Worm (Caenorhabditis elegans): ENCODE measurements around the gene C17F4.11.

The C17F4.11 gene

DNA sequence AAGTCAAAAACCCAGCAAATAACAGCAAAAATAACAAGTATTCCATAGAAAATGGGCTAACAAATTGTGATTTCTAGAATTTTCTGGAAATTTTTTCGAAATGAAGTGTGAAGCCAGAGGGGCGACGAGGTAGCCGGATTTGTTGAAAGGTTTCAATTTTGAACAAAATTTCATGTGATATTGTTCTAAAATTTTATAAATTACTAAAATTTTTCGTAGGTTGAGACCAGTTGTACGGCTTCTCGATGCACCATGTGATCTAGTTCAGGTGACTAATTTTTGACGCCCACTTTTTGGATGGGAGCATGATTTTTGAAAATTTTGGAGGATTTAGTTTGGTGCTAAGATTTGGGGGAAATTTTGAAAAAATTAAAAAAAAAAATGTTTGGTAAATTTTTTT lies 22.0 kb downstream of the C17F4.11 start, which contains the start of gene gcy-19:
gcy-19 (minus strand) TSS at position 101 of the 400 bp plus-strand sequence.
- TF ChIP-seq unc-42 (tag; optimal IDR thresholded peaks at IDR 0.05) (no peak), rnt-1 (tag; optimal IDR thresholded peaks at IDR 0.05) (no peak), ceh-31 (tag; optimal IDR thresholded peaks at IDR 0.05) (no peak), ama-1 (optimal IDR thresholded peaks at IDR 0.05) (no peak), nhr-232 (tag; optimal IDR thresholded peaks at IDR 0.05) (no peak), ttx-3 (tag; optimal IDR thresholded peaks at IDR 0.05) (no peak), K09A11.1 (tag; optimal IDR thresholded peaks at IDR 0.05; ENCODE audit: insufficient read depth) (no peak), K02D7.2 (tag; optimal IDR thresholded peaks at IDR 0.05) (no peak), pqm-1 (tag; optimal IDR thresholded peaks at IDR 0.05) (no peak), mec-3 (tag; optimal IDR thresholded peaks at IDR 0.05; ENCODE audit: borderline replicate concordance) (no peak), ceh-14 (tag; optimal IDR thresholded peaks at IDR 0.05) (no peak), fkh-6 (tag; optimal IDR thresholded peaks at IDR 0.05) (no peak), unc-86 (tag; optimal IDR thresholded peaks at IDR 0.05) (no peak), hlh-30 (tag; optimal IDR thresholded peaks at IDR 0.05; ENCODE audit: insufficient read depth) (no peak)

DNA sequence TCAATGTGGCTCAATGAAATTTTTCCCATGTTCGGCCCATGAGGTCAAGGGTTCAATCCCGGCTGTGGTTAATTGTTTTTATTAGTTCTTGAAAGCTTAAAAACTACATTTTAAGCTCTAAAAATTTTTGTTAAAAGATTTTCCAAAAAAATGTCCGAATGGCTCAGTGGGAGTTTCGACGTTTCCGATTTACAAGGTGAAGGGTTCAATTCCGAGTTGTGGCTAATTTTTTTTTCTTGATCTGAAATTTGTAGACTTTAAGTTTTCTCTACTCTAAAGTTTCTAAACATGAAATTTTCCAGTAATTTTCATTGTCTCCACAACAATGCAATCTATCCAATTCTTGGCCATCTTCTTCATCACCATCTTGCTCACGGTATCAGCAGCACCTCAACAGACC lies 25.2 kb downstream of the C17F4.11 start, which contains the start of gene F02E11.2:
F02E11.2 (plus strand) TSS at position 301 of the 400 bp plus-strand sequence.
- TF ChIP-seq lim-6 (tag; optimal IDR thresholded peaks at IDR 0.05) = no peak
- TF ChIP-seq ceh-2 (tag; optimal IDR thresholded peaks at IDR 0.05) = no peak
- no peak for TF ChIP-seq ztf-16 (tag; optimal IDR thresholded peaks at IDR 0.05)
- no peak for TF ChIP-seq tbx-7 (tag; optimal IDR thresholded peaks at IDR 0.05)
- no peak for TF ChIP-seq hlh-8 (tag; optimal IDR thresholded peaks at IDR 0.05)
- no peak for TF ChIP-seq hlh-13 (GFP tag; optimal IDR thresholded peaks at IDR 0.05)
- no peak for TF ChIP-seq nhr-11 (tag; optimal IDR thresholded peaks at IDR 0.05)
- no peak for TF ChIP-seq T23F11.4 (GFP tag; optimal IDR thresholded peaks at IDR 0.05)
- no peak for TF ChIP-seq sox-2 (GFP tag; IDR thresholded peaks at IDR 0.05)
- TF ChIP-seq pqm-1 (tag; optimal IDR thresholded peaks at IDR 0.05) = no peak
- TF ChIP-seq elt-4 (tag; optimal IDR thresholded peaks at IDR 0.05) = no peak
- TF ChIP-seq unc-55 (GFP tag; optimal IDR thresholded peaks at IDR 0.05) = no peak
- no peak for TF ChIP-seq unc-86 (tag; optimal IDR thresholded peaks at IDR 0.05)
- TF ChIP-seq nhr-232 (tag; optimal IDR thresholded peaks at IDR 0.05) = no peak
- no peak for TF ChIP-seq lin-11 (tag; optimal IDR thresholded peaks at IDR 0.05)

DNA sequence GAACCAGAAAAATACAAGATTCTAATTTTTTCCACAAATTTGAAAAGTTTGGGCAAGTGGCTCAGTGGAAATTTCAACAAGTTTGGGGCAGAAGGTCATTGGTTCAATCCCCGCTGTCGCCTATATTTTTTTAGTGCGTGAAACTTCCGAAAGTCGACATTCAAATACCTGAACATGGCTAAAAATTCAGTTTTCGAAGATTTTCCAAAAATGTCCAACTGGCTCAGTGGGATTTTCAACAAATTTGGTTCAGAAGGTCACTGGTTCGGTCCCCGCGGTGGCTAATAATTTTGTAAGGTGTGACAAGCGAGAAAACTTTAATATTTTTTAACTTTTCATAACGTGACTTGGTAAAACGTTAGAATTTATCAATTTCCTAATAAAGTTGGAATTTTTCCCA lies 27.4 kb downstream of the C17F4.11 start:
- TF ChIP-seq gmeb-2 (tag; optimal IDR thresholded peaks at IDR 0.05) = no peak
- TF ChIP-seq dve-1 (tag; optimal IDR thresholded peaks at IDR 0.05) = no peak
- no peak for TF ChIP-seq ceh-31 (tag; optimal IDR thresholded peaks at IDR 0.05)
- no peak for TF ChIP-seq fkh-6 (tag; optimal IDR thresholded peaks at IDR 0.05)
- no peak for TF ChIP-seq pag-3 (tag; optimal IDR thresholded peaks at IDR 0.05; ENCODE audit: borderline replicate concordance)
- no peak for TF ChIP-seq Y22D7AL.16 (tag; optimal IDR thresholded peaks at IDR 0.05)
- no peak for TF ChIP-seq unc-3 (GFP tag; conservative IDR thresholded peaks at IDR 0.05)
- TF ChIP-seq unc-3 (tag; optimal IDR thresholded peaks at IDR 0.05) = no peak
- TF ChIP-seq ceh-14 (tag; optimal IDR thresholded peaks at IDR 0.05) = no peak
- TF ChIP-seq eyg-1 (tag; optimal IDR thresholded peaks at IDR 0.05) = no peak
- no peak for TF ChIP-seq rnt-1 (tag; optimal IDR thresholded peaks at IDR 0.05)
- no peak for TF ChIP-seq ceh-2 (tag; optimal IDR thresholded peaks at IDR 0.05)
- TF ChIP-seq ceh-22 (tag; optimal IDR thresholded peaks at IDR 0.05) = no peak
- no peak for TF ChIP-seq ztf-16 (tag; optimal IDR thresholded peaks at IDR 0.05)
- no peak for TF ChIP-seq zip-5 (tag; optimal IDR thresholded peaks at IDR 0.05)
- TF ChIP-seq sdc-2 (tag; optimal IDR thresholded peaks at IDR 0.05) = no peak
- TF ChIP-seq unc-42 (tag; optimal IDR thresholded peaks at IDR 0.05) = no peak

DNA sequence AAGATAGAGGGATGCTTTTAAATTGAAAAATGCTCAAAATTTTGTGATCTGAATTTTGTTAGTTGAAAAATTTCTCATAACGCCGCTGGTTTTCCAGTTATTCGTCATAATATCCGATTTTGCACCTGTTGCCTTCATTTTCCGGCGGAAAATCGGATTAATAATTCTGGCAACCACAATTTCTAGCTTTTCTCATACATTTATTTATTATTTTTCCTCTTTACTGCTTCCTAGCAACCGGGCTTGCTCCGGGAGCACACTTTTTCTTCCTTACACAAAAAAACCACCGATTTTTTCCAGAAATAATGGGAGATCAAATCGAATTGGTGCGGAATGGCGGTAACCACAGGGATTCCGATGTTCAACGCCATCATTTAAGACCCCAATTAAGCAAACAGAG lies 30.1 kb downstream of the C17F4.11 start, which contains the start of gene F02E11.7:
F02E11.7 (plus strand) TSS at position 301 of the 400 bp plus-strand sequence.
- TF ChIP-seq elt-4 (tag; optimal IDR thresholded peaks at IDR 0.05) (no peak), hlh-30 (tag; optimal IDR thresholded peaks at IDR 0.05; ENCODE audit: insufficient read depth) (no peak), rnt-1 (tag; optimal IDR thresholded peaks at IDR 0.05) (no peak), odd-2 (tag; optimal IDR thresholded peaks at IDR 0.05) (no peak), unc-42 (tag; optimal IDR thresholded peaks at IDR 0.05) (no peak), fkh-10 (GFP tag; optimal IDR thresholded peaks at IDR 0.05) (no peak), pat-9 (tag; optimal IDR thresholded peaks at IDR 0.05) (no peak)

Measured in whole organism, late embryonic.